Worm (Caenorhabditis elegans) whole organism, L1 larva: ENCODE data around the gene mdt-10.
A peak's percentile ranks its signal among the peaks of the same experiment; 100 is the strongest.

Source experiments
- ceh-82 ChIP-seq, 3 experiments: fragments of 150-350 bp in 1 of 3; sonication (generic microtip) in 2 of 3; optimal IDR thresholded peaks; 2 replicates each; lab custom pipeline; 2014 to 2017; ENCODE audit warnings: missing biosample characterization in 3 of 3, missing genetic modification characterization in 3 of 3
- elt-2 ChIP-seq: sonication (generic microtip); optimal IDR thresholded peaks from 2 replicates; lab custom pipeline; 2016; ENCODE audit warnings: missing genetic modification characterization, mild to moderate bottlenecking, inconsistent platforms, missing compliant biosample characterization, missing genetic modification reagents
- jun-1 ChIP-seq: fragments of 150-350 bp; optimal IDR thresholded peaks from 2 replicates; lab custom pipeline; 2014; ENCODE audit warnings: missing biosample characterization, missing genetic modification reagents, missing genetic modification characterization
- nhr-12 ChIP-seq: sonication (generic microtip); optimal IDR thresholded peaks from 2 replicates; lab custom pipeline; 2017; ENCODE audit warnings: missing biosample characterization, missing genetic modification characterization
- snpc-4 ChIP-seq: fragments of 150-350 bp; optimal IDR thresholded peaks from 2 replicates; lab custom pipeline; 2014; ENCODE audit warnings: missing biosample characterization, missing genetic modification characterization

- peak; percentile 33 for TF ChIP-seq snpc-4
- no peak for TF ChIP-seq elt-2 (tag; lab: Kevin White, UChicago)
- no peak for TF ChIP-seq nhr-12
- TF ChIP-seq ceh-82 (tag; optimal IDR thresholded peaks at IDR 0.05; lab: Kevin White, UChicago) = peak in 2 of 3 experiments; percentile 3 to 71
- no peak for TF ChIP-seq jun-1 (tag; lab: Kevin White, UChicago)
Observed at ce11 chrII:7870632-7871031, 15.8 kb upstream of the mdt-10 start.
